Worm (Caenorhabditis elegans): ENCODE results near the gene C18D11.6.
"Not testable (repeated sequence)": the region's sequence is repeated elsewhere in the genome, so short reads cannot be mapped to it uniquely, and the experiment has no call there.

ce11 chrIII:11773581-11773980, 36.8 kb upstream of the C18D11.6 start, which contains the start of gene gbf-1:
- not testable (repeated sequence) for TF ChIP-seq R02D3.7 (tag; optimal IDR thresholded peaks at IDR 0.05); ama-1 (optimal IDR thresholded peaks at IDR 0.05); lin-39 (tag; optimal IDR thresholded peaks at IDR 0.05); ztf-4 (tag; optimal IDR thresholded peaks at IDR 0.05); unc-62 (GFP tag; optimal IDR thresholded peaks at IDR 0.05); lin-11 (tag; optimal IDR thresholded peaks at IDR 0.05)

Measured in whole organism, L2 larva.